Worm (Caenorhabditis elegans) whole organism, early embryonic: ENCODE data around the gene C17E7.13.

Experiments
- B0310.2 ChIP-seq: sonication (generic microtip); optimal IDR thresholded peaks from 2 replicates; lab custom pipeline; 2016; ENCODE audit warnings: mild to moderate bottlenecking, missing genetic modification characterization, missing compliant biosample characterization
- F13C5.2 ChIP-seq: sonication (generic microtip); optimal IDR thresholded peaks from 2 replicates; lab custom pipeline; 2017; ENCODE audit warnings: mild to moderate bottlenecking, missing genetic modification characterization, inconsistent platforms, missing compliant biosample characterization
- aly-1 ChIP-seq: sonication (generic microtip); optimal IDR thresholded peaks from 2 replicates; lab custom pipeline; 2016; ENCODE audit warnings: missing genetic modification characterization, missing compliant biosample characterization
- ama-1 ChIP-seq: fragments of 150-350 bp; optimal IDR thresholded peaks from 2 replicates; lab custom pipeline; 2014
- ceh-13 ChIP-seq: fragments of 200-800 bp; sonication (Bioruptor generic); optimal IDR thresholded peaks from 2 replicates; lab custom pipeline; 2018; ENCODE audit warnings: mild to moderate bottlenecking, missing genetic modification characterization, missing compliant biosample characterization
- ceh-36 ChIP-seq: sonication (generic microtip); optimal IDR thresholded peaks from 2 replicates; lab custom pipeline; 2016; ENCODE audit warnings: missing genetic modification characterization, inconsistent platforms, missing compliant biosample characterization
- ets-7 ChIP-seq: sonication (generic microtip); optimal IDR thresholded peaks from 2 replicates; lab custom pipeline; 2016; ENCODE audit warnings: missing genotype, missing genetic modification characterization, missing compliant biosample characterization
- flt-1 ChIP-seq: fragments of 200-800 bp; sonication (Bioruptor generic); IDR thresholded peaks from 2 replicates; pipeline ENCODE4 v1.3.6; 2022; ENCODE audit warnings: missing genetic modification characterization, missing compliant biosample characterization
- hmbx-1 ChIP-seq: sonication (generic microtip); optimal IDR thresholded peaks from 2 replicates; lab custom pipeline; 2016; ENCODE audit warnings: mild to moderate bottlenecking, missing genetic modification characterization, missing compliant biosample characterization
- hmg-4 ChIP-seq: fragments of 200-800 bp; sonication (Bioruptor generic); optimal IDR thresholded peaks from 2 replicates; lab custom pipeline; 2018; ENCODE audit warnings: mild to moderate bottlenecking, missing genetic modification characterization, missing compliant biosample characterization
- hnd-1 ChIP-seq: sonication (generic microtip); optimal IDR thresholded peaks from 2 replicates; lab custom pipeline; 2016; ENCODE audit warnings: missing genetic modification characterization, missing compliant biosample characterization
- pes-1 ChIP-seq: fragments of 200-800 bp; sonication (Bioruptor generic); IDR thresholded peaks from 2 replicates; pipeline ENCODE4 v1.3.6; 2022; ENCODE audit warnings: missing genetic modification reagents, missing genetic modification characterization, missing compliant biosample characterization
- scrt-1 ChIP-seq: fragments of 200-800 bp; sonication (Bioruptor generic); IDR thresholded peaks from 2 replicates; pipeline ENCODE4 v1.3.6; 2022; ENCODE audit warnings: missing genetic modification characterization, missing compliant biosample characterization
- sea-1 ChIP-seq: fragments of 200-800 bp; sonication (Bioruptor generic); conservative IDR thresholded peaks from 2 replicates; pipeline ENCODE4 v1.3.6; 2022; ENCODE audit warnings: missing genetic modification characterization, missing compliant biosample characterization
- tbx-11 ChIP-seq: fragments of 200-800 bp; sonication (Bioruptor generic); IDR thresholded peaks from 2 replicates; pipeline ENCODE4 v1.3.6; 2022; ENCODE audit warnings: missing genetic modification characterization, missing compliant biosample characterization
- tbx-37 ChIP-seq: fragments of 200-800 bp; sonication (Bioruptor generic); conservative IDR thresholded peaks from 2 replicates; pipeline ENCODE4 v1.3.6; 2022; ENCODE audit warnings: missing genetic modification reagents, missing genetic modification characterization, missing compliant biosample characterization
- tra-4 ChIP-seq: sonication (generic microtip); optimal IDR thresholded peaks from 2 replicates; lab custom pipeline; 2017; ENCODE audit warnings: missing genetic modification characterization, missing compliant biosample characterization

C17E7.13 gene

ce11 chrV:3921635-3922034 is 32.5 kb upstream of the C17E7.13 start, which contains the start of gene srx-65:
srx-65 (plus strand) TSS chrV:3921935.
- no peak for TF ChIP-seq ama-1 (lab: Kevin White, UChicago)
- TF ChIP-seq B0310.2 (tag; lab: Kevin White, UChicago) = no peak
- TF ChIP-seq scrt-1 = no peak
- no peak for TF ChIP-seq flt-1
- TF ChIP-seq tra-4 (tag; lab: Kevin White, UChicago) = no peak
- no peak for TF ChIP-seq tbx-37 (GFP tag; lab: Robert Waterston, UW)
- TF ChIP-seq hmbx-1 = no peak
- no peak for TF ChIP-seq tbx-11 (GFP tag; lab: Robert Waterston, UW)
- TF ChIP-seq aly-1 (tag; lab: Kevin White, UChicago) = no peak
- TF ChIP-seq ceh-13 (GFP tag; lab: Kevin White, UChicago) = no peak
- TF ChIP-seq ets-7 (tag; lab: Kevin White, UChicago) = no peak
- no peak for TF ChIP-seq sea-1 (GFP tag; lab: Robert Waterston, UW)
- no peak for TF ChIP-seq hmg-4 (GFP tag; lab: Kevin White, UChicago)
- no peak for TF ChIP-seq ceh-36
- TF ChIP-seq pes-1 (GFP tag; lab: Robert Waterston, UW) = no peak
- no peak for TF ChIP-seq F13C5.2 (tag; lab: Kevin White, UChicago)
- TF ChIP-seq hnd-1 (tag; lab: Kevin White, UChicago) = no peak

- no peak for TF ChIP-seq scrt-1
- no peak for TF ChIP-seq B0310.2 (tag; lab: Kevin White, UChicago)
- TF ChIP-seq tbx-37 (GFP tag; lab: Robert Waterston, UW) = no peak
- TF ChIP-seq ceh-36 = no peak
- TF ChIP-seq flt-1 = no peak
- TF ChIP-seq ama-1 (lab: Kevin White, UChicago) = no peak
- TF ChIP-seq sea-1 (GFP tag; lab: Robert Waterston, UW) = no peak
- no peak for TF ChIP-seq ets-7 (tag; lab: Kevin White, UChicago)
- no peak for TF ChIP-seq tra-4 (tag; lab: Kevin White, UChicago)
- TF ChIP-seq hnd-1 (tag; lab: Kevin White, UChicago) = no peak
- no peak for TF ChIP-seq hmbx-1
- TF ChIP-seq hmg-4 (GFP tag; lab: Kevin White, UChicago) = no peak
- TF ChIP-seq ceh-13 (GFP tag; lab: Kevin White, UChicago) = no peak
- no peak for TF ChIP-seq tbx-11 (GFP tag; lab: Robert Waterston, UW)
- no peak for TF ChIP-seq F13C5.2 (tag; lab: Kevin White, UChicago)
- no peak for TF ChIP-seq aly-1 (tag; lab: Kevin White, UChicago)
- TF ChIP-seq pes-1 (GFP tag; lab: Robert Waterston, UW) = no peak
These were observed 30.2 kb upstream of the C17E7.13 start, which contains the start of gene srx-66 for ce11 chrV:3919289-3919688. srx-66 (plus strand) TSS chrV:3919589.

- no peak for TF ChIP-seq ceh-13 (GFP tag; lab: Kevin White, UChicago)
- no peak for TF ChIP-seq B0310.2 (tag; lab: Kevin White, UChicago)
- no peak for TF ChIP-seq ets-7 (tag; lab: Kevin White, UChicago)
- TF ChIP-seq tbx-11 (GFP tag; lab: Robert Waterston, UW) = no peak
- TF ChIP-seq pes-1 (GFP tag; lab: Robert Waterston, UW) = no peak
- TF ChIP-seq tbx-37 (GFP tag; lab: Robert Waterston, UW) = no peak
- TF ChIP-seq aly-1 (tag; lab: Kevin White, UChicago) = no peak
- no peak for TF ChIP-seq hnd-1 (tag; lab: Kevin White, UChicago)
- TF ChIP-seq hmbx-1 = no peak
These were observed 27.4 kb upstream of the C17E7.13 start, which contains the start of gene srx-67 for ce11 chrV:3916480-3916879. srx-67 (plus strand) TSS chrV:3916780.

- TF ChIP-seq tbx-37 (GFP tag; lab: Robert Waterston, UW) (no peak), hnd-1 (tag; lab: Kevin White, UChicago) (no peak), tbx-11 (GFP tag; lab: Robert Waterston, UW) (no peak), hmg-4 (GFP tag; lab: Kevin White, UChicago) (no peak), ets-7 (tag; lab: Kevin White, UChicago) (no peak), hmbx-1 (no peak), ceh-13 (GFP tag; lab: Kevin White, UChicago) (no peak), tra-4 (tag; lab: Kevin White, UChicago) (no peak), pes-1 (GFP tag; lab: Robert Waterston, UW) (no peak), B0310.2 (tag; lab: Kevin White, UChicago) (no peak)
These were observed 24.0 kb upstream of the C17E7.13 start for ce11 chrV:3913131-3913530.

ce11 chrV:3912472-3912871 is 23.4 kb upstream of the C17E7.13 start, which contains the start of gene srx-68:
srx-68 (plus strand) TSS chrV:3912772.
- TF ChIP-seq scrt-1 = no peak
- no peak for TF ChIP-seq pes-1 (GFP tag; lab: Robert Waterston, UW)
- TF ChIP-seq tbx-37 (GFP tag; lab: Robert Waterston, UW) = no peak
- no peak for TF ChIP-seq hmg-4 (GFP tag; lab: Kevin White, UChicago)

- TF ChIP-seq ama-1 (lab: Kevin White, UChicago) (no peak), ceh-36 (no peak), ceh-13 (GFP tag; lab: Kevin White, UChicago) (no peak), pes-1 (GFP tag; lab: Robert Waterston, UW) (no peak), ets-7 (tag; lab: Kevin White, UChicago) (no peak), tbx-37 (GFP tag; lab: Robert Waterston, UW) (no peak), hmg-4 (GFP tag; lab: Kevin White, UChicago) (no peak), tbx-11 (GFP tag; lab: Robert Waterston, UW) (no peak), sea-1 (GFP tag; lab: Robert Waterston, UW) (no peak), tra-4 (tag; lab: Kevin White, UChicago) (no peak)
These were observed 16.8 kb upstream of the C17E7.13 start, which contains the start of gene nhr-156 for ce11 chrV:3905841-3906240. nhr-156 (plus strand) TSS chrV:3906106.

- TF ChIP-seq hmbx-1 (no peak), ceh-36 (no peak), sea-1 (GFP tag; lab: Robert Waterston, UW) (no peak), scrt-1 (no peak), ceh-13 (GFP tag; lab: Kevin White, UChicago) (no peak), F13C5.2 (tag; lab: Kevin White, UChicago) (no peak), ets-7 (tag; lab: Kevin White, UChicago) (no peak), ama-1 (lab: Kevin White, UChicago) (no peak), hmg-4 (GFP tag; lab: Kevin White, UChicago) (no peak), tbx-11 (GFP tag; lab: Robert Waterston, UW) (no peak), B0310.2 (tag; lab: Kevin White, UChicago) (no peak), hnd-1 (tag; lab: Kevin White, UChicago) (no peak), flt-1 (no peak), pes-1 (GFP tag; lab: Robert Waterston, UW) (no peak), tra-4 (tag; lab: Kevin White, UChicago) (no peak), tbx-37 (GFP tag; lab: Robert Waterston, UW) (no peak)
These were observed 14.3 kb upstream of the C17E7.13 start for ce11 chrV:3903424-3903823.
